Worm (Caenorhabditis elegans): ENCODE measurements around the gene D2045.8.

D2045.8 gene

ce11 chrIII:10505182-10505581 is 23.1 kb downstream of the D2045.8 start, which contains the start of the genes taf-11.3 and urm-1 (continued):
- TF ChIP-seq lin-39 (tag; optimal IDR thresholded peaks at IDR 0.05) (no peak), mab-9 (GFP tag; IDR thresholded peaks at IDR 0.05) (no peak), pqm-1 (tag; optimal IDR thresholded peaks at IDR 0.05) (no peak), fkh-8 (tag; optimal IDR thresholded peaks at IDR 0.05) (peak; percentile 82), ztf-11 (tag; optimal IDR thresholded peaks at IDR 0.05) (peak in 1 of 2 experiments; percentile 67), fkh-10 (GFP tag; optimal IDR thresholded peaks at IDR 0.05) (no peak), mdl-1 (tag; optimal IDR thresholded peaks at IDR 0.05) (peak in 1 of 2 experiments; percentile 17), ceh-8 (GFP tag; optimal IDR thresholded peaks at IDR 0.05) (no peak), efl-1 (optimal IDR thresholded peaks at IDR 0.05) (peak; percentile 80 to 86), efl-1 (GFP tag; optimal IDR thresholded peaks at IDR 0.05 in 1 of 2) (peak; percentile 82 to 97), jun-1 (tag; optimal IDR thresholded peaks at IDR 0.05) (no peak), ceh-63 (GFP tag; optimal IDR thresholded peaks at IDR 0.05) (no peak), unc-86 (tag; optimal IDR thresholded peaks at IDR 0.05) (peak; percentile 70), mep-1 (tag; optimal IDR thresholded peaks at IDR 0.05) (peak; percentile 88), unc-30 (tag; optimal IDR thresholded peaks at IDR 0.05) (no peak), lin-15B (tag; optimal IDR thresholded peaks at IDR 0.05) (peak; percentile 88), sup-37 (GFP tag; optimal IDR thresholded peaks at IDR 0.05) (no peak), unc-62 (GFP tag; optimal IDR thresholded peaks at IDR 0.05) (no peak), grh-1 (GFP tag; IDR thresholded peaks at IDR 0.05) (no peak), ces-1 (GFP tag; optimal IDR thresholded peaks at IDR 0.05) (no peak), ztf-4 (tag; optimal IDR thresholded peaks at IDR 0.05) (peak; percentile 15), mef-2 (tag; optimal IDR thresholded peaks at IDR 0.05) (peak; percentile 39), lin-14 (GFP tag; optimal IDR thresholded peaks at IDR 0.05) (no peak), vab-15 (tag; optimal IDR thresholded peaks at IDR 0.05) (no peak), ets-5 (GFP tag; IDR thresholded peaks at IDR 0.05) (no peak), ceh-90 (tag; optimal IDR thresholded peaks at IDR 0.05) (no peak), hpl-2 (GFP tag; optimal IDR thresholded peaks at IDR 0.05) (no peak), tbx-2 (tag; optimal IDR thresholded peaks at IDR 0.05) (peak; percentile 84), blmp-1 (tag; optimal IDR thresholded peaks at IDR 0.05) (peak; percentile 84), lin-35 (GFP tag; optimal IDR thresholded peaks at IDR 0.05) (peak; percentile 84 to 88), lir-3 (tag; optimal IDR thresholded peaks at IDR 0.05; ENCODE audit: poor library complexity) (no peak), pax-3 (tag; optimal IDR thresholded peaks at IDR 0.05) (peak; percentile 31), nhr-28 (tag; optimal IDR thresholded peaks at IDR 0.05) (no peak), nhr-47 (tag; optimal IDR thresholded peaks at IDR 0.05) (peak; percentile 80), rnt-1 (tag; optimal IDR thresholded peaks at IDR 0.05) (peak; percentile 84), aly-2 (tag; optimal IDR thresholded peaks at IDR 0.05) (peak; percentile 1), xbp-1 (tag; optimal IDR thresholded peaks at IDR 0.05) (peak; percentile 90), sptf-1 (tag; optimal IDR thresholded peaks at IDR 0.05) (no peak), egl-27 (tag; optimal IDR thresholded peaks at IDR 0.05) (no peak), ceh-82 (tag; optimal IDR thresholded peaks at IDR 0.05) (peak; percentile 84 to 90 (median 87)), pag-3 (tag; optimal IDR thresholded peaks at IDR 0.05; ENCODE audit: borderline replicate concordance, insufficient read depth) (no peak), efl-3 (GFP tag; optimal IDR thresholded peaks at IDR 0.05) (no peak), nhr-12 (tag; optimal IDR thresholded peaks at IDR 0.05) (no peak), nhr-90 (tag; optimal IDR thresholded peaks at IDR 0.05; ENCODE audit: poor library complexity) (peak; percentile 72), nhr-77 (tag; optimal IDR thresholded peaks at IDR 0.05) (peak; percentile 27), snu-23 (GFP tag; optimal IDR thresholded peaks at IDR 0.05) (peak; percentile 93)
